Worm (Caenorhabditis elegans) whole organism, L4/young adult: ENCODE data around the gene slcr-46.1.

Experiments
- W03F9.2 ChIP-seq: fragments of 150-350 bp; optimal IDR thresholded peaks from 2 replicates; lab custom pipeline; 2014; ENCODE audit warnings: missing biosample characterization, missing genetic modification characterization
- him-1 ChIP-seq: sonication (generic microtip); optimal IDR thresholded peaks from 2 replicates; lab custom pipeline; 2016; ENCODE audit warnings: missing genotype, missing genetic modification reagents, missing genetic modification characterization, missing compliant biosample characterization

DNA sequence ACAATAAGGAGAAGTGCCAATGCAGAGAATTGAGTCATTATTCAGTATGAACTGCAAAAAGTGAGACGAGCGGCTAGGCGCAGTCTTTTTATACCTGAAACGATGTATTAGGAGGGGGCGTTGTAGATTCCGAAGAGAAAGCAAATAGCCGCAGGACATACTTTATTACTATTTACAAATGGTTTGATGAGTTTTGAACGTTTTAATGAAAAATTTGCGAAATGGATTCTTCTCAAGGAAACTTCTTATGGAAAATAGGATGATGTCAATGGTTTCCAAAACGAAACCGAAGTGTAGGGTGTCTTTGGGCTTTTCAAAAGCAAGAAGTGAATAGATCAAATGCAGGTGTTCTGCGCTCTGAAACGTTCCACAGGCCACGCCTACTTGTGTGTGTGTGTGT, 45.9 kb downstream of the slcr-46.1 start, which contains the start of gene flp-11:
- no peak for TF ChIP-seq W03F9.2 (tag; lab: Kevin White, UChicago)
- TF ChIP-seq him-1 (tag; lab: Kevin White, UChicago), result no peak
